Fruit fly (Drosophila melanogaster): ENCODE data around the gene CG8924.

Gene CG8924

dm6 chrX:15909564-15910284 lies 31.2 kb upstream of the CG8924 start, which contains the start of gene CycD (continued):
- TF ChIP-seq maf-S (GFP tag; optimal IDR thresholded peaks at IDR 0.05) (no peak), CG9437 (GFP tag; optimal IDR thresholded peaks at IDR 0.05) (peak; percentile 15), CG3065 (GFP tag; optimal IDR thresholded peaks at IDR 0.05) (no peak), CG10147 (GFP tag; optimal IDR thresholded peaks at IDR 0.05) (no peak), CG7271 (tag; optimal IDR thresholded peaks at IDR 0.05) (no peak), CG6791 (GFP tag; IDR thresholded peaks at IDR 0.05; ENCODE audit: partially characterized antibody) (peak; percentile 78; the same call in 2 of the 3 replicates), CG1647 (GFP tag; optimal IDR thresholded peaks at IDR 0.05) (no peak), Ptx1 (GFP tag; IDR thresholded peaks at IDR 0.05) (peak; percentile 47; the same call in 1 of the 2 replicates), jumu (GFP tag; optimal IDR thresholded peaks at IDR 0.05) (peak; percentile 11), croc (GFP tag; conservative IDR thresholded peaks at IDR 0.05) (peak; percentile 34; the same call in 1 of the 3 replicates), CG11695 (GFP tag; IDR thresholded peaks at IDR 0.05) (no peak), lmd (GFP tag; IDR thresholded peaks at IDR 0.05) (no peak; the same call in 1 of the 2 replicates), hkb (optimal IDR thresholded peaks at IDR 0.05) (no peak), hkb (GFP tag; IDR thresholded peaks at IDR 0.05) (no peak), CG9609 (GFP tag; optimal IDR thresholded peaks at IDR 0.05) (no peak), Poxn (GFP tag; IDR thresholded peaks at IDR 0.05) (no peak), H15 (GFP tag; IDR thresholded peaks at IDR 0.05) (no peak), pzg (GFP tag; optimal IDR thresholded peaks at IDR 0.05) (peak; percentile 58), Adf1 (GFP tag; IDR thresholded peaks at IDR 0.05) (no peak), gce (GFP tag; IDR thresholded peaks at IDR 0.05) (no peak), bowl (GFP tag; IDR thresholded peaks at IDR 0.05) (no peak), CG4854 (GFP tag; optimal IDR thresholded peaks at IDR 0.05) (no peak), HHEX (GFP tag; optimal IDR thresholded peaks at IDR 0.05) (no peak), CTCF (GFP tag; optimal IDR thresholded peaks at IDR 0.05) (no peak), psq (GFP tag; optimal IDR thresholded peaks at IDR 0.05) (no peak), da (GFP tag; optimal IDR thresholded peaks at IDR 0.05) (no peak), CG7357 (GFP tag; IDR thresholded peaks at IDR 0.05) (peak; percentile 88), CG30020 (tag; optimal IDR thresholded peaks at IDR 0.05) (peak; percentile 96), Ravus (GFP tag; IDR thresholded peaks at IDR 0.05) (no peak), gt (GFP tag; IDR thresholded peaks at IDR 0.05) (no peak), kni (GFP tag; optimal IDR thresholded peaks at IDR 0.05) (no peak), sqz (GFP tag; optimal IDR thresholded peaks at IDR 0.05) (no peak), cg (GFP tag; optimal IDR thresholded peaks at IDR 0.05) (no peak), PHDP (tag; optimal IDR thresholded peaks at IDR 0.05) (no peak), zen (tag; optimal IDR thresholded peaks at IDR 0.05) (peak; percentile 71), gcm (GFP tag; optimal IDR thresholded peaks at IDR 0.05) (no peak), oc (tag; optimal IDR thresholded peaks at IDR 0.05) (no peak), CG10366 (GFP tag; IDR thresholded peaks at IDR 0.05) (peak; percentile 26; the same call in 1 of the 2 replicates), ssp (GFP tag; IDR thresholded peaks at IDR 0.05) (peak; percentile 93), ab (GFP tag; optimal IDR thresholded peaks at IDR 0.05) (no peak), kay (GFP tag; optimal IDR thresholded peaks at IDR 0.05) (no peak), ewg (GFP tag; optimal IDR thresholded peaks at IDR 0.05) (no peak), Nf-YA (GFP tag; IDR thresholded peaks at IDR 0.05) (no peak), ci (GFP tag; IDR thresholded peaks at IDR 0.05) (no peak; the same call in 2 of the 3 replicates), CG17612 (GFP tag; IDR thresholded peaks at IDR 0.05) (no peak), CG4424 (GFP tag; optimal IDR thresholded peaks at IDR 0.05) (peak; percentile 15), Dll (GFP tag; IDR thresholded peaks at IDR 0.05; ENCODE audit: partially characterized antibody) (0 out of 4 replicates have a peak, but pooled peaks have one; percentile 11), CG16779 (GFP tag; IDR thresholded peaks at IDR 0.05) (no peak), ato (GFP tag; IDR thresholded peaks at IDR 0.05; ENCODE audit: partially characterized antibody) (no peak; the same call in 1 of the 2 replicates), tio (GFP tag; optimal IDR thresholded peaks at IDR 0.05) (no peak), D19A (tag; optimal IDR thresholded peaks at IDR 0.05) (no peak)

Measured in whole organism, embryonic.